Worm (Caenorhabditis elegans) whole organism, midembryonic: ENCODE results near the gene npr-32.

Experiments used
- T22C8.4 ChIP-seq: fragments of 200-800 bp; sonication (Bioruptor generic); IDR thresholded peaks from 2 replicates; pipeline ENCODE4 v1.3.6; 2022; ENCODE audit warnings: missing genetic modification characterization, missing compliant biosample characterization
- cog-1 ChIP-seq: sonication (generic microtip); optimal IDR thresholded peaks from 2 replicates; lab custom pipeline; 2016; ENCODE audit warnings: missing genetic modification characterization, missing compliant biosample characterization
- flt-1 ChIP-seq: fragments of 200-800 bp; sonication (Bioruptor generic); IDR thresholded peaks from 2 replicates; pipeline ENCODE4 v1.3.6; 2022; ENCODE audit warnings: missing genetic modification characterization, missing compliant biosample characterization
- klf-2 ChIP-seq: fragments of 200-800 bp; sonication (Bioruptor generic); conservative IDR thresholded peaks from 2 replicates; pipeline ENCODE4 v1.3.6; 2022; ENCODE audit warnings: missing genetic modification reagents, missing genetic modification characterization, missing compliant biosample characterization
- med-1 ChIP-seq: sonication (generic microtip); optimal IDR thresholded peaks from 2 replicates; lab custom pipeline; 2017; ENCODE audit warnings: missing genetic modification characterization, mild to moderate bottlenecking, missing compliant biosample characterization, antibody characterized with exemption, missing genetic modification reagents; ENCODE audit not compliant: insufficient read depth
- ref-1 ChIP-seq: fragments of 200-800 bp; sonication (Bioruptor generic); conservative IDR thresholded peaks from 2 replicates; pipeline ENCODE4 v1.3.6; 2022; ENCODE audit warnings: missing genetic modification reagents, missing genetic modification characterization, missing compliant biosample characterization
- tab-1 ChIP-seq: fragments of 200-800 bp; sonication (Bioruptor generic); IDR thresholded peaks from 2 replicates; pipeline ENCODE4 v1.3.6; 2022; ENCODE audit warnings: missing genetic modification characterization, missing compliant biosample characterization
- ztf-23 ChIP-seq: fragments of 200-800 bp; sonication (Bioruptor generic); IDR thresholded peaks from 2 replicates; pipeline ENCODE4 v1.3.6; 2022; ENCODE audit warnings: missing genetic modification reagents, missing genetic modification characterization, missing compliant biosample characterization
- ztf-29 ChIP-seq: fragments of 200-800 bp; sonication (Bioruptor generic); IDR thresholded peaks from 2 replicates; pipeline ENCODE4 v1.3.6; 2022; ENCODE audit warnings: missing genetic modification reagents, missing genetic modification characterization, missing compliant biosample characterization

The npr-32 gene

ce11 chrIV:17230958-17231357 lies at the start of gene npr-32:
Gene npr-32, minus strand, starts transcription at chrIV:17231058.
- no peak for TF ChIP-seq klf-2 (GFP tag; lab: Robert Waterston, UW)
- TF ChIP-seq tab-1 (GFP tag; lab: Robert Waterston, UW), result no peak
- no peak for TF ChIP-seq ztf-23
- no peak for TF ChIP-seq ref-1 (GFP tag; lab: Robert Waterston, UW)
- TF ChIP-seq flt-1, result no peak
- no peak for TF ChIP-seq ztf-29 (GFP tag; lab: Robert Waterston, UW)
- TF ChIP-seq cog-1, result no peak
- TF ChIP-seq T22C8.4, result no peak
- TF ChIP-seq med-1 (GFP tag; lab: Kevin White, UChicago), result no peak

- TF ChIP-seq klf-2 (GFP tag; lab: Robert Waterston, UW) (no peak), tab-1 (GFP tag; lab: Robert Waterston, UW) (no peak), flt-1 (no peak), ztf-23 (no peak), ztf-29 (GFP tag; lab: Robert Waterston, UW) (no peak), T22C8.4 (no peak), med-1 (GFP tag; lab: Kevin White, UChicago) (no peak), cog-1 (no peak), ref-1 (GFP tag; lab: Robert Waterston, UW) (no peak)
Observed at ce11 chrIV:17280441-17280939, 49.6 kb upstream of the npr-32 start.

ce11 chrIV:17279592-17280440 lies 49.0 kb upstream of the npr-32 start:
- no peak for TF ChIP-seq ztf-29 (GFP tag; lab: Robert Waterston, UW)

ce11 chrIV:17278861-17279591 lies 48.2 kb upstream of the npr-32 start, which contains the start of gene hsp-1:
Gene hsp-1, plus strand, starts transcription at chrIV:17278959.
- TF ChIP-seq ref-1 (GFP tag; lab: Robert Waterston, UW), result no peak
- no peak for TF ChIP-seq ztf-23
- no peak for TF ChIP-seq ztf-29 (GFP tag; lab: Robert Waterston, UW)
- TF ChIP-seq tab-1 (GFP tag; lab: Robert Waterston, UW), result peak; percentile 35; the same call in 1 of the 2 replicates

ce11 chrIV:17278363-17278762 lies 47.5 kb upstream of the npr-32 start:
- TF ChIP-seq ztf-23 (peak; percentile 88; the same call in 1 of the 2 replicates), T22C8.4 (no peak), ztf-29 (GFP tag; lab: Robert Waterston, UW) (peak; percentile 44; the same call in 1 of the 2 replicates), klf-2 (GFP tag; lab: Robert Waterston, UW) (peak; percentile 66), tab-1 (GFP tag; lab: Robert Waterston, UW) (no peak), flt-1 (peak; percentile 81), cog-1 (peak; percentile 96), med-1 (GFP tag; lab: Kevin White, UChicago) (no peak)

- TF ChIP-seq med-1 (GFP tag; lab: Kevin White, UChicago), result no peak
- no peak for TF ChIP-seq tab-1 (GFP tag; lab: Robert Waterston, UW)
- no peak for TF ChIP-seq ztf-23
- TF ChIP-seq T22C8.4, result no peak
Observed at ce11 chrIV:17277459-17278173, 46.8 kb upstream of the npr-32 start.

ce11 chrIV:17276705-17277458 lies 46.0 kb upstream of the npr-32 start, which contains the start of gene clec-196:
Gene clec-196, plus strand, starts transcription at chrIV:17276956.
- TF ChIP-seq ztf-23 (no peak), med-1 (GFP tag; lab: Kevin White, UChicago) (no peak), ztf-29 (GFP tag; lab: Robert Waterston, UW) (no peak), flt-1 (no peak)

- TF ChIP-seq tab-1 (GFP tag; lab: Robert Waterston, UW) (no peak), med-1 (GFP tag; lab: Kevin White, UChicago) (no peak), flt-1 (no peak)
Observed at ce11 chrIV:17275281-17275680, 44.4 kb upstream of the npr-32 start, which contains the start of gene lhfp-4. Gene lhfp-4, plus strand, starts transcription at chrIV:17275581.

ce11 chrIV:17273602-17274110 lies 42.8 kb upstream of the npr-32 start, which contains the start of gene gln-5:
Gene gln-5, minus strand, starts transcription at chrIV:17273652.
- TF ChIP-seq ztf-23 (no peak), ztf-29 (GFP tag; lab: Robert Waterston, UW) (no peak), cog-1 (no peak), ref-1 (GFP tag; lab: Robert Waterston, UW) (no peak), flt-1 (no peak), T22C8.4 (no peak), med-1 (GFP tag; lab: Kevin White, UChicago) (no peak), klf-2 (GFP tag; lab: Robert Waterston, UW) (no peak), tab-1 (GFP tag; lab: Robert Waterston, UW) (no peak)
